Fruit fly (Drosophila melanogaster) whole organism, adult: ENCODE measurements around the gene CG32462.

Source experiments
- CG11617 ChIP-seq: fragments of 200-800 bp; sonication (Bioruptor generic); optimal IDR thresholded peaks from 2 replicates; lab custom pipeline; 2017; ENCODE audit warnings: mild to moderate bottlenecking, missing biosample characterization, missing genetic modification reagents, missing genetic modification characterization
- CG12768 ChIP-seq: fragments of 200-800 bp; sonication (Bioruptor generic); optimal IDR thresholded peaks from 2 replicates; lab custom pipeline; 2017; ENCODE audit warnings: missing biosample characterization, missing genetic modification characterization, mild to moderate bottlenecking, moderate library complexity, missing genetic modification reagents
- CG14711 ChIP-seq: fragments of 200-800 bp; sonication (Bioruptor generic); optimal IDR thresholded peaks from 2 replicates; lab custom pipeline; 2018; ENCODE audit warnings: missing biosample characterization, mild to moderate bottlenecking, missing genetic modification characterization, moderate library complexity
- CG1620 ChIP-seq: fragments of 200-800 bp; sonication (Bioruptor generic); optimal IDR thresholded peaks from 2 replicates; lab custom pipeline; 2016; ENCODE audit warnings: missing biosample characterization, missing genetic modification characterization
- CG33017 ChIP-seq: fragments of 200-800 bp; sonication (Bioruptor generic); optimal IDR thresholded peaks from 2 replicates; lab custom pipeline; 2018; ENCODE audit warnings: missing biosample characterization, mild to moderate bottlenecking, missing genetic modification characterization, moderate library complexity
- CG5204 ChIP-seq: fragments of 200-800 bp; sonication (Bioruptor generic); optimal IDR thresholded peaks from 2 replicates; lab custom pipeline; 2016; ENCODE audit warnings: missing biosample characterization, missing genetic modification characterization
- CG7045 ChIP-seq: fragments of 200-800 bp; sonication (Bioruptor generic); optimal IDR thresholded peaks from 2 replicates; lab custom pipeline; 2017; ENCODE audit warnings: missing biosample characterization, mild to moderate bottlenecking, missing genetic modification characterization
- CG7101 ChIP-seq: fragments of 200-800 bp; sonication (Bioruptor generic); optimal IDR thresholded peaks from 2 replicates; lab custom pipeline; 2018; ENCODE audit warnings: missing biosample characterization, mild to moderate bottlenecking, missing genetic modification characterization, moderate library complexity
- Clk ChIP-seq: fragments of 200-800 bp; sonication (Bioruptor generic); optimal IDR thresholded peaks from 2 replicates; lab custom pipeline; 2017; ENCODE audit warnings: missing biosample characterization, missing genetic modification characterization
- Crg-1 ChIP-seq: fragments of 200-800 bp; sonication (Bioruptor generic); optimal IDR thresholded peaks from 2 replicates; lab custom pipeline; 2016; ENCODE audit warnings: missing biosample characterization, missing genetic modification characterization
- Hr96 ChIP-seq: fragments of 200-800 bp; sonication (Bioruptor generic); optimal IDR thresholded peaks from 2 replicates; lab custom pipeline; 2016; ENCODE audit warnings: missing biosample characterization, missing genetic modification characterization
- Mnt ChIP-seq: fragments of 200-800 bp; sonication (Bioruptor generic); optimal IDR thresholded peaks from 2 replicates; lab custom pipeline; 2016; ENCODE audit warnings: missing biosample characterization, mild to moderate bottlenecking, missing genetic modification characterization
- bab1 ChIP-seq: fragments of 200-800 bp; sonication (Bioruptor generic); optimal IDR thresholded peaks from 3 replicates; lab custom pipeline; 2019; ENCODE audit warnings: missing biosample characterization, mild to moderate bottlenecking, missing genetic modification characterization, moderate library complexity
- cic ChIP-seq: fragments of 200-800 bp; sonication (Bioruptor generic); optimal IDR thresholded peaks from 2 replicates; lab custom pipeline; 2017; ENCODE audit warnings: missing biosample characterization, mild to moderate bottlenecking, missing genetic modification characterization, moderate library complexity
- cnc ChIP-seq, 2 experiments: fragments of >200 bp; optimal IDR thresholded peaks; 2 replicates each; lab custom pipeline; 2017
- kay ChIP-seq: fragments of 200-800 bp; sonication (Bioruptor generic); peaks from one replicate; lab custom pipeline; 2016; ENCODE audit warnings: missing biosample characterization, missing genetic modification characterization, borderline replicate concordance
- ovo ChIP-seq: fragments of 200-800 bp; sonication (Bioruptor generic); optimal IDR thresholded peaks from 2 replicates; lab custom pipeline; 2016; ENCODE audit warnings: missing biosample characterization, missing genetic modification characterization
- pad ChIP-seq: fragments of 200-800 bp; sonication (Bioruptor generic); optimal IDR thresholded peaks from 3 replicates; lab custom pipeline; 2017; ENCODE audit warnings: missing biosample characterization, missing genetic modification characterization, mild to moderate bottlenecking, moderate library complexity, missing genetic modification reagents
- tj ChIP-seq: fragments of 200-800 bp; sonication (Bioruptor generic); optimal IDR thresholded peaks from 3 replicates; lab custom pipeline; 2017; ENCODE audit warnings: missing biosample characterization, mild to moderate bottlenecking, missing genetic modification characterization, moderate library complexity
- toe ChIP-seq: fragments of 200-800 bp; sonication (Bioruptor generic); optimal IDR thresholded peaks from 2 replicates; lab custom pipeline; 2016; ENCODE audit warnings: missing biosample characterization, missing genetic modification characterization

Gene CG32462

DNA sequence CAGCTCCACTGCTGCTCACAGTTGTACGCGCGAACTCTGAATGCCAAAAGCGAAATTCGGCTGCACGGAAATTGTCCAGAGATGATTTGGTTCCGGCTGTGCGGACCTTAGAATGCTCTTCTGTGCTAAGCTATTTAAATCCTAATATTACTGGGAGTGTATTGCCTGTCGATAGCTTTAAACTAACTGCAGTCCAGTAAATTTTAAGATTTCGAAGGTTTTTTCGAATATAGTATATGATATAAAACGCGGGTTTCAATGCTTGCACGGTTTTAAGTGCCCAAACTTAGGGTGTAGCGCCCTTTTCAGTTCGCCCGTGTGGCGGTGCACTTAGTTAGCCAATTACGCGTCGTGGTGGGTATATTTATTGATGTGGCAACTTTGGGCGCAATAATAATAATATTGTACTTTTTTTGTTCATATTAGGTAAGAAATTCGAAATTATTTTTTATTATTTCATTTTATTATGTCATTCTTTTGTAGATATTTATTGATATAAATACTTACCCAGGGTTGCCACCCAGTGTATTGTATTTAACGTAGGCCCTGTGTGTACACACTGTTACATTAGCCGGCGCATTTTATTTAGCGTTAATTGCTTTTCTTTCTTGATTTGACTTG is 25.5 kb upstream of the CG32462 start, which contains the start of the genes Chro and Ssl1:
Gene Chro, minus strand, starts transcription at position 262 of the 621 bp plus-strand sequence.
Gene Ssl1, plus strand, starts transcription at position 367 of the 621 bp plus-strand sequence.
- TF ChIP-seq pad (GFP tag; lab: Kevin White, UChicago) (peak; percentile 96), CG14711 (tag; lab: Kevin White, UChicago) (peak; percentile 98), Crg-1 (GFP tag; lab: Kevin White, UChicago) (peak; percentile 99), cnc (optimal IDR thresholded peaks at IDR 0.05; lab: Kevin White, UChicago) (no peak), tj (GFP tag; lab: Kevin White, UChicago) (peak; percentile 94), Clk (GFP tag; lab: Kevin White, UChicago) (peak; percentile 99), CG1620 (GFP tag; lab: Kevin White, UChicago) (peak; percentile 99), CG12768 (GFP tag; lab: Kevin White, UChicago) (peak; percentile 100), CG11617 (GFP tag; lab: Kevin White, UChicago) (peak; percentile 99), toe (GFP tag; lab: Kevin White, UChicago) (peak; percentile 99), Mnt (GFP tag; lab: Kevin White, UChicago) (peak; percentile 99), ovo (peak; percentile 95), CG7045 (peak; percentile 99), Hr96 (GFP tag; lab: Kevin White, UChicago) (peak; percentile 99), kay (GFP tag; lab: Kevin White, UChicago) (no peak), CG7101 (tag; lab: Kevin White, UChicago) (peak; percentile 100), cic (peak; percentile 97), CG5204 (GFP tag; lab: Kevin White, UChicago) (peak; percentile 99), CG33017 (tag; lab: Kevin White, UChicago) (peak; percentile 99), bab1 (GFP tag; lab: Kevin White, UChicago) (peak; percentile 100)

dm6 chr3L:22877934-22878333 is 24.6 kb upstream of the CG32462 start:
- TF ChIP-seq CG14711 (tag; lab: Kevin White, UChicago) (no peak), CG7101 (tag; lab: Kevin White, UChicago) (peak; percentile 38), CG12768 (GFP tag; lab: Kevin White, UChicago) (peak; percentile 3), ovo (peak; percentile 26), CG33017 (tag; lab: Kevin White, UChicago) (no peak), Mnt (GFP tag; lab: Kevin White, UChicago) (peak; percentile 1), tj (GFP tag; lab: Kevin White, UChicago) (peak; percentile 39)

DNA sequence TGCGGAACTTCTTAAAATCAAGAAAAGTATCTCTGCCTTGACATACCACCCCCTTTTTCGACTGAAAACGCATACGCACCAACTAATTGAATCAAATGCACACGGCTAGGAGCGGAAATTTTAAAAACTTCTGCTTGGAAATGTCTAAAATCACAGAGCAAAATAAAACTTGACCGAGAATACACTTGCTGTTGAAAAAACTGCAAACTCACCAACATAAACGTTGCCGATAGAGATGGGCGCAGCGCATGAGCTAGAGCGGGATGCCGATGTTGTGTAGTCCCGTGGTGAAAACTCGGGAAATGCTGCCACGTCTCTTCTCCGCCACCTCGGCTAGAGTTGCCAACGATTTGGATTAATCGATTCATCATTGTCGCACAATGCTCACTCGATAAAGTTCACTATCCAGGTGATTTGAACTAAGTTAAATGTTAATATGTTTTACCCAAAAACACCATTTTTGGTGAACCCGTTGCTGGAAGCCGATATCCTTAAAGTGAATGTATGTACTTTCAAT is 18.6 kb upstream of the CG32462 start, which contains the start of the genes CG11109 and Arf1:
Gene CG11109, plus strand, starts transcription at position 356 of the 517 bp plus-strand sequence.
Gene Arf1, minus strand, starts transcription at position 387 of the 517 bp plus-strand sequence.
- TF ChIP-seq CG14711 (tag; lab: Kevin White, UChicago) (peak; percentile 96), ovo (no peak), cnc (optimal IDR thresholded peaks at IDR 0.05; lab: Kevin White, UChicago) (peak; percentile 79 to 89), pad (GFP tag; lab: Kevin White, UChicago) (peak; percentile 81), CG7101 (tag; lab: Kevin White, UChicago) (peak; percentile 38), Mnt (GFP tag; lab: Kevin White, UChicago) (peak; percentile 35), cic (no peak), bab1 (GFP tag; lab: Kevin White, UChicago) (peak; percentile 62), tj (GFP tag; lab: Kevin White, UChicago) (peak; percentile 65), CG12768 (GFP tag; lab: Kevin White, UChicago) (peak; percentile 27), CG11617 (GFP tag; lab: Kevin White, UChicago) (peak; percentile 8)

DNA sequence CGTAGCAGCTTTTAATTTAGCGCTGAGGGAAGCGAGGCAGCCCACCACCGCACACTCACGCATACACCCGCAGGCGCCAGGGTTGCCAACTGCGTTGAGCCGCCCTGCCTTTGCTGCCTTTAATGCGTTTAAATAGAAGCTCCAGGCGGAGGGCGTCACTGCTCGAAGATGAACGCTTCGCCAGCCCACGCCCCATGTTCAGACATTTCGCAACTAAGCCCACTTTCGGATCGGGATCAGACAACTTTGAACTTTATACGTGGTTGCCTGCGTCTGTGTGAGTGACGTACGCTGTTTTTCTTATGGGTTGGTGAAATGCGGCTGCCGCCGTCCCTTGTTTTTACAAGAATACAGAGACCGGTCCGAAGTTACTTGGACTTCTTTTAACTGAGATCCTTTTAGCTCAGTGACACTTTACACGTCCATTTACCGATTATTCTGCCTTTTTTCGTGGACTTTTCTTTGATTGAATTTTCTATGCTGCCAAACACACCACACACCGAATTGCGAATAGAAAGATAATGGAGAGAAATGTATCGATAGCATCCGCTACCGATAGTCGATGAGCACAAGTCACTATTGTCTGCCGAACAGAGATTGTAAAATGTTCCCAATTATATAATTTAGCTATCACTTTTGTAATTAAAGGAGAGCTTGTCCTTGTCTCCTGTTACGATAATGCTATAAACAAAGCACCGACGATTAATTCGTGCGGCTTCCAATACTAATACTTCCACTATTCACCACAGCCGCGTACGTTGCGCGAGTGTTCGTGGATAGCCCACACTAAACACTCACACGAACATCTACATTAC is 17.9 kb upstream of the CG32462 start:
- TF ChIP-seq ovo (no peak), pad (GFP tag; lab: Kevin White, UChicago) (no peak), toe (GFP tag; lab: Kevin White, UChicago) (no peak), tj (GFP tag; lab: Kevin White, UChicago) (peak; percentile 10), CG5204 (GFP tag; lab: Kevin White, UChicago) (no peak), bab1 (GFP tag; lab: Kevin White, UChicago) (no peak), CG1620 (GFP tag; lab: Kevin White, UChicago) (no peak), cnc (optimal IDR thresholded peaks at IDR 0.05; lab: Kevin White, UChicago) (no peak), Mnt (GFP tag; lab: Kevin White, UChicago) (no peak), CG7101 (tag; lab: Kevin White, UChicago) (no peak), CG33017 (tag; lab: Kevin White, UChicago) (no peak), CG7045 (peak; percentile 35), cic (no peak), Hr96 (GFP tag; lab: Kevin White, UChicago) (no peak), CG12768 (GFP tag; lab: Kevin White, UChicago) (peak; percentile 61), CG14711 (tag; lab: Kevin White, UChicago) (peak; percentile 94), kay (GFP tag; lab: Kevin White, UChicago) (no peak), Crg-1 (GFP tag; lab: Kevin White, UChicago) (no peak), CG11617 (GFP tag; lab: Kevin White, UChicago) (peak; percentile 13), Clk (GFP tag; lab: Kevin White, UChicago) (no peak)

DNA sequence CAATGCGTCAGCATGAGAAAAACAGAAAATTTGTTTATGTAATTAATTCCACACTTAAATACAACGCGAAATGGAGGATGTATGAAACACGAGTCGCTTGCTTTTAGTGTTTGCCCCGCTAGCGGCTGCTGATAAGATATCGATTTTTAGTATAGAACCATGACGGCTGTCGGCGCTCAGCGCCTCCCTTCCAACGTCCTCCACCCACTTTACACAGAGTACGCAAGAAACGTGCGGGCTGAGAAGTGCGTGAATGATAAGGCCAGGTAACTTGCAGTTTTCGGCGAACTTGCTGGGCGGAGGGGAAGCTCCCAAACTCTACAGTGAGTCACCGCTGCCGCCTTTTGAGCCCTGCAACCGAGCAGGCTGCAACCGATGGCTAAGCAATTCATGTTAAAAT is 17.1 kb upstream of the CG32462 start:
- TF ChIP-seq toe (GFP tag; lab: Kevin White, UChicago) = no peak
- no peak for TF ChIP-seq cic
- no peak for TF ChIP-seq Crg-1 (GFP tag; lab: Kevin White, UChicago)
- peak; percentile 39 for TF ChIP-seq Mnt (GFP tag; lab: Kevin White, UChicago)
